Worm (Caenorhabditis elegans) whole organism, L2 larva: ENCODE data around the gene nhr-153.
A peak's percentile ranks its signal among the peaks of the same experiment; 100 is the strongest.

Experiments
- C34F6.9 ChIP-seq: fragments of 150-350 bp; optimal IDR thresholded peaks from 2 replicates; lab custom pipeline; 2014; ENCODE audit warnings: missing biosample characterization, missing genetic modification characterization
- F13H6.1 ChIP-seq: sonication (generic microtip); optimal IDR thresholded peaks from 2 replicates; lab custom pipeline; 2016; ENCODE audit warnings: missing genetic modification characterization, missing compliant biosample characterization
- R02D3.7 ChIP-seq: fragments of 150-350 bp; optimal IDR thresholded peaks from 2 replicates; lab custom pipeline; 2014; ENCODE audit warnings: missing biosample characterization, missing genetic modification characterization
- Y55F3AM.14 ChIP-seq: fragments of 200-800 bp; sonication (Bioruptor generic); optimal IDR thresholded peaks from 2 replicates; lab custom pipeline; 2018; ENCODE audit warnings: mild to moderate bottlenecking, missing genetic modification characterization, missing compliant biosample characterization
- ZK546.5 ChIP-seq: sonication (generic microtip); optimal IDR thresholded peaks from 2 replicates; lab custom pipeline; 2017; ENCODE audit warnings: missing biosample characterization, missing genetic modification characterization
- alr-1 ChIP-seq: fragments of 150-350 bp; optimal IDR thresholded peaks from 2 replicates; lab custom pipeline; 2014; ENCODE audit warnings: missing biosample characterization, missing genetic modification characterization
- aly-2 ChIP-seq: fragments of 150-350 bp; optimal IDR thresholded peaks from 2 replicates; lab custom pipeline; 2014; ENCODE audit warnings: missing biosample characterization, missing genetic modification characterization
- ama-1 ChIP-seq: fragments of 150-350 bp; optimal IDR thresholded peaks from 2 replicates; lab custom pipeline; 2018; ENCODE audit warnings: inconsistent platforms
- ceh-16 ChIP-seq: fragments of 150-350 bp; optimal IDR thresholded peaks from 2 replicates; lab custom pipeline; 2014; ENCODE audit warnings: missing biosample characterization, missing genetic modification characterization
- ceh-82 ChIP-seq: fragments of 150-350 bp; optimal IDR thresholded peaks from 2 replicates; lab custom pipeline; 2014; ENCODE audit warnings: missing biosample characterization, missing genetic modification characterization
- dmd-4 ChIP-seq: sonication (generic microtip); optimal IDR thresholded peaks from 2 replicates; lab custom pipeline; 2017; ENCODE audit warnings: missing biosample characterization, missing genetic modification characterization
- egl-27 ChIP-seq: sonication (generic microtip); optimal IDR thresholded peaks from 3 replicates; lab custom pipeline; 2017; ENCODE audit warnings: missing biosample characterization, missing genetic modification reagents, missing genetic modification characterization
- elt-1 ChIP-seq: fragments of 150-350 bp; optimal IDR thresholded peaks from 2 replicates; lab custom pipeline; 2014; ENCODE audit warnings: missing biosample characterization, missing genetic modification characterization
- elt-3 ChIP-seq: sonication (generic microtip); optimal IDR thresholded peaks from 2 replicates; lab custom pipeline; 2017; ENCODE audit warnings: missing biosample characterization, missing genetic modification characterization
- fos-1 ChIP-seq: fragments of 150-350 bp; optimal IDR thresholded peaks from 2 replicates; lab custom pipeline; 2014; ENCODE audit warnings: missing biosample characterization, missing genetic modification characterization
- lin-11 ChIP-seq: fragments of 150-350 bp; sonication (generic microtip); optimal IDR thresholded peaks from 2 replicates; lab custom pipeline; 2014; ENCODE audit warnings: missing biosample characterization, missing genetic modification characterization, inconsistent platforms, mixed read lengths
- lin-39 ChIP-seq: fragments of 150-350 bp; optimal IDR thresholded peaks from 2 replicates; lab custom pipeline; 2014; ENCODE audit warnings: missing biosample characterization, missing genetic modification reagents, missing genetic modification characterization
- lsy-2 ChIP-seq, 2 experiments: fragments of 150-350 bp in 1 of 2; sonication (generic microtip) in 1 of 2; optimal IDR thresholded peaks; 2 replicates each; lab custom pipeline; 2014 to 2017; ENCODE audit warnings: missing biosample characterization in 2 of 2, missing genetic modification characterization in 2 of 2
- mab-5 ChIP-seq: fragments of 150-350 bp; optimal IDR thresholded peaks from 2 replicates; lab custom pipeline; 2014; ENCODE audit warnings: missing biosample characterization, missing genetic modification characterization
- mbf-1 ChIP-seq: sonication (generic microtip); optimal IDR thresholded peaks from 2 replicates; lab custom pipeline; 2017; ENCODE audit warnings: missing biosample characterization, missing genetic modification characterization
- nhr-11 ChIP-seq: fragments of 150-350 bp; optimal IDR thresholded peaks from 2 replicates; lab custom pipeline; 2014; ENCODE audit warnings: missing biosample characterization, missing genetic modification characterization
- nhr-21 ChIP-seq: fragments of 150-350 bp; optimal IDR thresholded peaks from 2 replicates; lab custom pipeline; 2014; ENCODE audit warnings: missing biosample characterization, missing genetic modification characterization
- nhr-23 ChIP-seq: fragments of 150-350 bp; optimal IDR thresholded peaks from 2 replicates; lab custom pipeline; 2014; ENCODE audit warnings: missing biosample characterization, missing genetic modification reagents, missing genetic modification characterization
- nhr-237 ChIP-seq: fragments of 150-350 bp; optimal IDR thresholded peaks from 2 replicates; lab custom pipeline; 2014; ENCODE audit warnings: missing biosample characterization, missing genetic modification characterization
- nhr-6 ChIP-seq: fragments of 150-350 bp; optimal IDR thresholded peaks from 2 replicates; lab custom pipeline; 2014; ENCODE audit warnings: missing biosample characterization, missing genetic modification characterization
- nhr-77 ChIP-seq: fragments of 150-350 bp; optimal IDR thresholded peaks from 2 replicates; lab custom pipeline; 2014; ENCODE audit warnings: missing biosample characterization, missing genetic modification characterization
- peb-1 ChIP-seq: fragments of 150-350 bp; optimal IDR thresholded peaks from 2 replicates; lab custom pipeline; 2014; ENCODE audit warnings: missing biosample characterization, missing genetic modification characterization
- sem-4 ChIP-seq: fragments of 150-350 bp; optimal IDR thresholded peaks from 2 replicates; lab custom pipeline; 2014; ENCODE audit warnings: missing biosample characterization, missing genetic modification reagents, missing genetic modification characterization
- skn-1 ChIP-seq: sonication (generic microtip); optimal IDR thresholded peaks from 2 replicates; lab custom pipeline; 2017; ENCODE audit warnings: missing biosample characterization, missing genetic modification characterization
- sma-3 ChIP-seq: sonication (generic microtip); optimal IDR thresholded peaks from 2 replicates; lab custom pipeline; 2016; ENCODE audit warnings: missing genetic modification reagents, missing genetic modification characterization, missing compliant biosample characterization
- sma-9 ChIP-seq, 2 experiments: fragments of 150-350 bp in 1 of 2; sonication (generic microtip) in 1 of 2; optimal IDR thresholded peaks; 2 replicates each; lab custom pipeline; 2014 to 2016; ENCODE audit warnings: missing genetic modification characterization in 2 of 2, mild to moderate bottlenecking in 1 of 2, missing biosample characterization in 1 of 2, missing compliant biosample characterization in 1 of 2, missing genetic modification reagents in 1 of 2, moderate library complexity in 1 of 2
- snpc-4 ChIP-seq: fragments of 150-350 bp; optimal IDR thresholded peaks from 2 replicates; lab custom pipeline; 2014; ENCODE audit warnings: missing biosample characterization, missing genetic modification characterization
- unc-39 ChIP-seq: fragments of 150-350 bp; optimal IDR thresholded peaks from 2 replicates; lab custom pipeline; 2014; ENCODE audit warnings: missing biosample characterization, missing genetic modification characterization
- unc-55 ChIP-seq: fragments of 150-350 bp; sonication (generic microtip); optimal IDR thresholded peaks from 3 replicates; lab custom pipeline; 2014; ENCODE audit warnings: missing biosample characterization, missing genetic modification reagents, missing genetic modification characterization
- unc-62 ChIP-seq: fragments of 150-350 bp; optimal IDR thresholded peaks from 2 replicates; lab custom pipeline; 2014; ENCODE audit warnings: missing biosample characterization, missing genetic modification reagents, missing genetic modification characterization
- ztf-1 ChIP-seq: fragments of 200-800 bp; sonication (Bioruptor generic); conservative IDR thresholded peaks from 2 replicates; pipeline ENCODE4 v1.3.6; 2022; ENCODE audit warnings: missing genetic modification characterization, missing compliant biosample characterization
- ztf-11 ChIP-seq: sonication (generic microtip); optimal IDR thresholded peaks from 2 replicates; lab custom pipeline; 2017; ENCODE audit warnings: missing biosample characterization, missing genetic modification characterization
- ztf-4 ChIP-seq: fragments of 150-350 bp; optimal IDR thresholded peaks from 2 replicates; lab custom pipeline; 2014; ENCODE audit warnings: missing biosample characterization, missing genetic modification characterization

The nhr-153 gene

ce11 chrV:12065859-12066258, 38.2 kb upstream of the nhr-153 start (continued):
- TF ChIP-seq aly-2 (tag; lab: Kevin White, UChicago) = no peak
- no peak for TF ChIP-seq F13H6.1 (tag; lab: Kevin White, UChicago)
- TF ChIP-seq Y55F3AM.14 (GFP tag; lab: Kevin White, UChicago) = no peak
- no peak for TF ChIP-seq lin-11
- TF ChIP-seq peb-1 (tag; lab: Kevin White, UChicago) = no peak
- no peak for TF ChIP-seq ama-1 (lab: Kevin White, UChicago)
- TF ChIP-seq nhr-77 (tag; lab: Kevin White, UChicago) = no peak
- TF ChIP-seq unc-55 = peak; percentile 43
- TF ChIP-seq snpc-4 (tag; lab: Kevin White, UChicago) = no peak
- TF ChIP-seq elt-3 (tag; lab: Kevin White, UChicago) = no peak
- no peak for TF ChIP-seq fos-1 (tag; lab: Kevin White, UChicago)
- no peak for TF ChIP-seq nhr-21 (tag; lab: Kevin White, UChicago)
- no peak for TF ChIP-seq nhr-11
- TF ChIP-seq nhr-6 (tag; lab: Kevin White, UChicago) = no peak
- TF ChIP-seq ztf-11 (tag; lab: Kevin White, UChicago) = no peak
- no peak for TF ChIP-seq ceh-16
- TF ChIP-seq mab-5 (tag; lab: Kevin White, UChicago) = no peak
- no peak for TF ChIP-seq ztf-4
- TF ChIP-seq egl-27 = no peak

- TF ChIP-seq lsy-2 (tag; optimal IDR thresholded peaks at IDR 0.05; lab: Kevin White, UChicago) (no peak), nhr-21 (tag; lab: Kevin White, UChicago) (no peak), sma-9 (GFP tag; optimal IDR thresholded peaks at IDR 0.05; lab: Kevin White, UChicago) (no peak), sma-9 (tag; optimal IDR thresholded peaks at IDR 0.05; lab: Kevin White, UChicago) (no peak), nhr-11 (no peak), ceh-16 (no peak), alr-1 (tag; lab: Kevin White, UChicago) (no peak), R02D3.7 (tag; lab: Kevin White, UChicago) (no peak), Y55F3AM.14 (GFP tag; lab: Kevin White, UChicago) (no peak), ceh-82 (tag; lab: Kevin White, UChicago) (no peak), aly-2 (tag; lab: Kevin White, UChicago) (no peak), elt-3 (tag; lab: Kevin White, UChicago) (no peak), peb-1 (tag; lab: Kevin White, UChicago) (no peak), sma-3 (GFP tag; lab: Kevin White, UChicago) (no peak), ztf-4 (no peak), unc-39 (tag; lab: Kevin White, UChicago) (no peak), lin-11 (no peak), skn-1 (no peak)
Measured at ce11 chrV:12068437-12068836, 35.6 kb upstream of the nhr-153 start, which contains the start of gene kmo-2. Gene kmo-2 (minus strand): TSS chrV:12068537.

DNA sequence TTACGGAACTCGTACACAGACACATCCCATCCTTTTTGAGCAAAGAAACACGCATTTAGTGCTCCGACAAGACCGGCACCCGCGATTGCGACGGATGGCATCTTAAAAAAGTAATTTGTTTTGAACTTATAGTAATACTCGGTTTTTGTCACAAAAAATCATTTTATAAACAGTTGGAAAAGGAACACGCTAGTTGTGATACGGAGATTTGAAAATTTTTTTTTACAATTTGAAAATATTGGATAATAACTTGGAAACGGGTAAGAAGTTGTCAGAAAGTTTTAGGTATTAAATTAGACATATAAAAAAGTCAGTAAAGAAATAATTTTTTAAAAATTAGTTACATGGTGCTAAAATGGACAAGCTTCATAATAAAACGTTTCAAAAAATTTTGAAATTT, 33.6 kb upstream of the nhr-153 start, which contains the start of gene kmo-1:
kmo-1 (minus strand) TSS at position 101 of the 400 bp plus-strand sequence.
- TF ChIP-seq ZK546.5 (tag; lab: Kevin White, UChicago) (no peak), elt-3 (tag; lab: Kevin White, UChicago) (no peak), nhr-237 (tag; lab: Kevin White, UChicago) (no peak), unc-62 (GFP tag; lab: Kevin White, UChicago) (no peak), sma-3 (GFP tag; lab: Kevin White, UChicago) (no peak), mbf-1 (tag; lab: Kevin White, UChicago) (no peak), unc-39 (tag; lab: Kevin White, UChicago) (no peak), ama-1 (lab: Kevin White, UChicago) (no peak), sem-4 (tag; lab: Kevin White, UChicago) (no peak), skn-1 (no peak), lin-11 (no peak), elt-1 (tag; lab: Kevin White, UChicago) (no peak), alr-1 (tag; lab: Kevin White, UChicago) (no peak), Y55F3AM.14 (GFP tag; lab: Kevin White, UChicago) (no peak), C34F6.9 (tag; lab: Kevin White, UChicago) (no peak), dmd-4 (tag; lab: Kevin White, UChicago) (no peak), nhr-23 (no peak), egl-27 (no peak), lin-39 (tag; lab: Kevin White, UChicago) (no peak), ztf-1 (GFP tag; lab: Robert Waterston, UW) (no peak)
